Fruit fly (Drosophila melanogaster) whole organism, pupa: Measurements from ENCODE around the gene CG7084.

Source experiments
- CG10348 ChIP-seq: fragments of 200-800 bp; sonication (Bioruptor generic); IDR thresholded peaks from 2 replicates; pipeline ENCODE4 v1.3.6; 2022; ENCODE audit warnings: missing biosample characterization, missing genetic modification characterization
- CG14655 ChIP-seq: fragments of 200-800 bp; sonication (Bioruptor generic); optimal IDR thresholded peaks from 3 replicates; lab custom pipeline; 2017; ENCODE audit warnings: mild to moderate bottlenecking, missing biosample characterization, missing genetic modification reagents, missing genetic modification characterization
- CG15710 ChIP-seq: fragments of 200-800 bp; sonication (Bioruptor generic); optimal IDR thresholded peaks from 2 replicates; lab custom pipeline; 2018; ENCODE audit warnings: missing biosample characterization, mild to moderate bottlenecking, missing genetic modification characterization, moderate library complexity
- CG17806 ChIP-seq: fragments of 200-800 bp; sonication (Bioruptor generic); optimal IDR thresholded peaks from 2 replicates; lab custom pipeline; 2018; ENCODE audit warnings: missing biosample characterization, mild to moderate bottlenecking, missing genetic modification characterization, moderate library complexity
- CG8159 ChIP-seq: fragments of 200-800 bp; sonication (Bioruptor generic); optimal IDR thresholded peaks from 3 replicates; lab custom pipeline; 2018; ENCODE audit warnings: missing biosample characterization, mild to moderate bottlenecking, missing genetic modification characterization, moderate library complexity
- CG9948 ChIP-seq: fragments of 200-800 bp; sonication (Bioruptor generic); optimal IDR thresholded peaks from 2 replicates; lab custom pipeline; 2018; ENCODE audit warnings: missing biosample characterization, mild to moderate bottlenecking, missing genetic modification characterization, moderate library complexity
- D1 ChIP-seq: fragments of 200-800 bp; sonication (Bioruptor generic); optimal IDR thresholded peaks from 2 replicates; lab custom pipeline; 2018; ENCODE audit warnings: missing biosample characterization, mild to moderate bottlenecking, missing genetic modification characterization, moderate library complexity
- EcR ChIP-seq: fragments of 200-800 bp; sonication (Bioruptor generic); optimal IDR thresholded peaks from 3 replicates; lab custom pipeline; 2019; ENCODE audit warnings: missing biosample characterization, missing genetic modification characterization, mild to moderate bottlenecking, moderate library complexity, missing genetic modification reagents
- Ets98B ChIP-seq: fragments of 200-800 bp; sonication (Bioruptor generic); IDR thresholded peaks from 2 replicates; pipeline ENCODE4 v1.3.6; 2022; ENCODE audit warnings: missing biosample characterization, missing genetic modification characterization
- Pif1B ChIP-seq: fragments of 200-800 bp; sonication (Bioruptor generic); optimal IDR thresholded peaks from 3 replicates; lab custom pipeline; 2016; ENCODE audit warnings: missing biosample characterization, missing genetic modification characterization
- fd96Ca ChIP-seq: fragments of 200-800 bp; sonication (Bioruptor generic); IDR thresholded peaks from 3 replicates; pipeline ENCODE4 v1.3.6; 2022; ENCODE audit warnings: missing biosample characterization, missing genetic modification characterization
- rn ChIP-seq: fragments of 200-800 bp; sonication (Bioruptor generic); IDR thresholded peaks from 2 replicates; pipeline ENCODE4 v1.3.6; 2022; ENCODE audit warnings: missing biosample characterization, missing genetic modification characterization

- TF ChIP-seq CG9948 (tag; lab: Kevin White, UChicago) (no peak), Ets98B (GFP tag; lab: Robert Waterston, UW) (no peak), CG17806 (tag; lab: Kevin White, UChicago) (no peak), CG10348 (GFP tag; lab: Robert Waterston, UW) (no peak), D1 (no peak), EcR (GFP tag; lab: Kevin White, UChicago) (no peak), fd96Ca (GFP tag; lab: Robert Waterston, UW) (no peak), CG15710 (no peak), CG14655 (GFP tag; lab: Kevin White, UChicago) (no peak), CG8159 (tag; lab: Kevin White, UChicago) (no peak), rn (no peak), Pif1B (GFP tag; lab: Kevin White, UChicago) (no peak)
Measured at dm6 chr3R:22351396-22351795, 52.8 kb downstream of the CG7084 start, which contains the start of gene rdhB.
